Fruit fly (Drosophila melanogaster) whole organism, embryonic: ENCODE data around the gene aop.

Source experiments
- Bdp1 ChIP-seq: fragments of 200-800 bp; sonication (Bioruptor generic); optimal IDR thresholded peaks from 3 replicates; lab custom pipeline; 2016; ENCODE audit warnings: missing biosample characterization, missing genetic modification characterization
- BtbVII ChIP-seq: fragments of 200-800 bp; sonication (Bioruptor generic); optimal IDR thresholded peaks from 3 replicates; lab custom pipeline; 2017; ENCODE audit warnings: missing biosample characterization, mild to moderate bottlenecking, missing genetic modification characterization
- CG10147 ChIP-seq: fragments of 200-800 bp; sonication (Bioruptor generic); optimal IDR thresholded peaks from 2 replicates; lab custom pipeline; 2019; ENCODE audit warnings: missing biosample characterization, mild to moderate bottlenecking, missing genetic modification characterization, moderate library complexity
- CG10267 ChIP-seq: fragments of 200-800 bp; sonication (Bioruptor generic); optimal IDR thresholded peaks from 2 replicates; lab custom pipeline; 2018; ENCODE audit warnings: missing biosample characterization, mild to moderate bottlenecking, missing genetic modification characterization, moderate library complexity
- CG11723 ChIP-seq: fragments of 200-800 bp; sonication (Bioruptor generic); optimal IDR thresholded peaks from 2 replicates; lab custom pipeline; 2017; ENCODE audit warnings: missing biosample characterization, mild to moderate bottlenecking, missing genetic modification characterization
- CG12236 ChIP-seq: fragments of 200-800 bp; sonication (Bioruptor generic); optimal IDR thresholded peaks from 2 replicates; lab custom pipeline; 2016; ENCODE audit warnings: missing biosample characterization, missing genetic modification characterization
- CG13775 ChIP-seq: fragments of 200-800 bp; sonication (Bioruptor generic); optimal IDR thresholded peaks from 3 replicates; lab custom pipeline; 2017; ENCODE audit warnings: missing biosample characterization, mild to moderate bottlenecking, missing genetic modification characterization
- CG15479 ChIP-seq: fragments of 200-800 bp; sonication (Bioruptor generic); optimal IDR thresholded peaks from 3 replicates; lab custom pipeline; 2019; ENCODE audit warnings: missing biosample characterization, mild to moderate bottlenecking, missing genetic modification characterization, moderate library complexity
- CG15514 ChIP-seq: fragments of 200-800 bp; sonication (Bioruptor generic); optimal IDR thresholded peaks from 3 replicates; lab custom pipeline; 2017; ENCODE audit warnings: missing biosample characterization, missing genetic modification characterization, mild to moderate bottlenecking, moderate library complexity, missing genetic modification reagents
- CG15696 ChIP-seq: fragments of 200-800 bp; sonication (Bioruptor generic); optimal IDR thresholded peaks from 2 replicates; lab custom pipeline; 2019; ENCODE audit warnings: missing biosample characterization, mild to moderate bottlenecking, missing genetic modification characterization, moderate library complexity
- CG17829 ChIP-seq: fragments of 200-800 bp; optimal IDR thresholded peaks from 2 replicates; lab custom pipeline; 2019; ENCODE audit warnings: missing biosample characterization, mild to moderate bottlenecking, missing genetic modification characterization, moderate library complexity
- CG2116 ChIP-seq: fragments of 200-800 bp; sonication (Bioruptor generic); optimal IDR thresholded peaks from 3 replicates; lab custom pipeline; 2018; ENCODE audit warnings: missing biosample characterization, mild to moderate bottlenecking, missing genetic modification characterization
- CG31365 ChIP-seq: fragments of 200-800 bp; sonication (Bioruptor generic); optimal IDR thresholded peaks from 2 replicates; lab custom pipeline; 2018; ENCODE audit warnings: missing biosample characterization, mild to moderate bottlenecking, missing genetic modification characterization
- CG33213 ChIP-seq: fragments of 200-800 bp; sonication (Bioruptor generic); optimal IDR thresholded peaks from 3 replicates; lab custom pipeline; 2016; ENCODE audit warnings: missing biosample characterization, missing genetic modification characterization
- CG33557 ChIP-seq: fragments of 200-800 bp; sonication (Bioruptor generic); optimal IDR thresholded peaks from 2 replicates; lab custom pipeline; 2019; ENCODE audit warnings: missing biosample characterization, mild to moderate bottlenecking, missing genetic modification characterization, moderate library complexity
- CG4328 ChIP-seq: fragments of 200-800 bp; sonication (Bioruptor generic); optimal IDR thresholded peaks from 3 replicates; lab custom pipeline; 2017; ENCODE audit warnings: missing biosample characterization, missing genetic modification reagents, missing genetic modification characterization
- CG5180 ChIP-seq: fragments of 200-800 bp; sonication (Bioruptor generic); optimal IDR thresholded peaks from 3 replicates; lab custom pipeline; 2017; ENCODE audit warnings: missing biosample characterization, missing genetic modification characterization, mild to moderate bottlenecking, moderate library complexity, missing genetic modification reagents
- CG7271 ChIP-seq: fragments of 200-800 bp; sonication (Bioruptor generic); optimal IDR thresholded peaks from 2 replicates; lab custom pipeline; 2018; ENCODE audit warnings: missing biosample characterization, mild to moderate bottlenecking, missing genetic modification characterization, moderate library complexity
- CG7745 ChIP-seq: fragments of 200-800 bp; sonication (Bioruptor generic); optimal IDR thresholded peaks from 2 replicates; lab custom pipeline; 2018; ENCODE audit warnings: missing biosample characterization, mild to moderate bottlenecking, missing genetic modification characterization, moderate library complexity
- CG8944 ChIP-seq: fragments of 200-800 bp; sonication (Bioruptor generic); optimal IDR thresholded peaks from 3 replicates; lab custom pipeline; 2016; ENCODE audit warnings: missing biosample characterization, missing genetic modification characterization
- D19A ChIP-seq: fragments of 200-800 bp; optimal IDR thresholded peaks from 3 replicates; lab custom pipeline; 2019; ENCODE audit warnings: missing biosample characterization, mild to moderate bottlenecking, missing genetic modification characterization, moderate library complexity
- Dref ChIP-seq: fragments of 200-800 bp; sonication (Bioruptor generic); IDR thresholded peaks from 2 replicates; pipeline ENCODE4 v1.3.6; 2022; ENCODE audit warnings: missing biosample characterization, missing genetic modification characterization
- HHEX ChIP-seq: fragments of 200-800 bp; sonication (Bioruptor generic); optimal IDR thresholded peaks from 3 replicates; lab custom pipeline; 2017; ENCODE audit warnings: missing biosample characterization, mild to moderate bottlenecking, missing genetic modification characterization, missing genetic modification reagents
- Mrtf ChIP-seq: fragments of 200-800 bp; sonication (Bioruptor generic); IDR thresholded peaks from 3 replicates; pipeline ENCODE4 v1.3.6; 2022; ENCODE audit warnings: missing biosample characterization, missing genetic modification characterization
- Scr ChIP-seq: fragments of 200-800 bp; sonication (Bioruptor generic); IDR thresholded peaks from 2 replicates; pipeline ENCODE4 v1.3.6; 2022; ENCODE audit warnings: missing biosample characterization, missing genetic modification characterization; ENCODE audit not compliant: partially characterized antibody
- Sry-δ ChIP-seq: fragments of 200-800 bp; sonication (Bioruptor generic); optimal IDR thresholded peaks from 2 replicates; lab custom pipeline; 2016; ENCODE audit warnings: missing biosample characterization, missing genetic modification characterization
- Tbp ChIP-seq: fragments of >200 bp; optimal IDR thresholded peaks from 2 replicates; lab custom pipeline; 2018; ENCODE audit warnings: missing biosample characterization, missing genetic modification characterization
- Vsx1 ChIP-seq: fragments of 200-800 bp; sonication (Bioruptor generic); optimal IDR thresholded peaks from 2 replicates; lab custom pipeline; 2017; ENCODE audit warnings: missing biosample characterization, mild to moderate bottlenecking, missing genetic modification characterization, missing genetic modification reagents
- btn ChIP-seq: fragments of 200-800 bp; sonication (Bioruptor generic); optimal IDR thresholded peaks from 2 replicates; lab custom pipeline; 2016; ENCODE audit warnings: missing biosample characterization, missing genetic modification characterization
- cg ChIP-seq: fragments of 200-800 bp; sonication (Bioruptor generic); optimal IDR thresholded peaks from 3 replicates; lab custom pipeline; 2019; ENCODE audit warnings: missing biosample characterization, mild to moderate bottlenecking, missing genetic modification characterization, moderate library complexity
- crol ChIP-seq: fragments of 200-800 bp; sonication (Bioruptor generic); IDR thresholded peaks from 2 replicates; pipeline ENCODE4 v1.3.6; 2022; ENCODE audit warnings: missing biosample characterization, missing genetic modification characterization
- emc ChIP-seq: fragments of 200-800 bp; sonication (Bioruptor generic); optimal IDR thresholded peaks from 2 replicates; lab custom pipeline; 2016; ENCODE audit warnings: missing biosample characterization, missing genetic modification characterization
- eve ChIP-seq, 2 experiments: fragments of >200 bp; optimal IDR thresholded peaks; 2 replicates each; lab custom pipeline; 2017; ENCODE audit warnings: missing biosample characterization in 2 of 2, missing genetic modification characterization in 2 of 2
- gcm2 ChIP-seq: fragments of 200-800 bp; sonication (Bioruptor generic); optimal IDR thresholded peaks from 2 replicates; lab custom pipeline; 2016; ENCODE audit warnings: missing biosample characterization, missing genetic modification characterization
- gfzf ChIP-seq: fragments of 200-800 bp; sonication (Bioruptor generic); optimal IDR thresholded peaks from 2 replicates; lab custom pipeline; 2016; ENCODE audit warnings: missing biosample characterization, mild to moderate bottlenecking, missing genetic modification characterization, moderate library complexity
- hkb ChIP-seq, 2 experiments: fragments of 200-800 bp in 1 of 2; fragments of >200 bp in 1 of 2; sonication (Bioruptor generic) in 1 of 2; IDR thresholded peaks in 1 of 2; optimal IDR thresholded peaks in 1 of 2; 2 replicates each; pipeline versions ENCODE4 v1.3.6 to Lab custom; 2017 to 2022; ENCODE audit warnings: missing biosample characterization in 1 of 2, missing genetic modification characterization in 1 of 2
- inv ChIP-seq: fragments of 200-800 bp; sonication (Bioruptor generic); IDR thresholded peaks from 2 replicates; pipeline ENCODE4 v1.3.6; 2022; ENCODE audit warnings: missing biosample characterization, missing genetic modification characterization; ENCODE audit not compliant: partially characterized antibody
- kni ChIP-seq: fragments of 200-800 bp; sonication (Bioruptor generic); optimal IDR thresholded peaks from 3 replicates; lab custom pipeline; 2017; ENCODE audit warnings: mild to moderate bottlenecking, missing biosample characterization, missing genetic modification reagents, missing genetic modification characterization
- mld ChIP-seq: fragments of 200-800 bp; sonication (Bioruptor generic); IDR thresholded peaks from 3 replicates; pipeline ENCODE4 v1.3.6; 2022; ENCODE audit warnings: missing biosample characterization, missing genetic modification characterization; ENCODE audit not compliant: partially characterized antibody
- org-1 ChIP-seq: fragments of 200-800 bp; sonication (Bioruptor generic); optimal IDR thresholded peaks from 2 replicates; lab custom pipeline; 2017; ENCODE audit warnings: missing biosample characterization, missing genetic modification characterization
- pnt ChIP-seq: fragments of 200-800 bp; sonication (Bioruptor generic); optimal IDR thresholded peaks from 3 replicates; lab custom pipeline; 2016; ENCODE audit warnings: missing biosample characterization, missing genetic modification characterization
- pzg ChIP-seq: fragments of 200-800 bp; sonication (Bioruptor generic); optimal IDR thresholded peaks from 3 replicates; lab custom pipeline; 2018; ENCODE audit warnings: missing biosample characterization, mild to moderate bottlenecking, missing genetic modification characterization, moderate library complexity
- ssp ChIP-seq: fragments of 200-800 bp; sonication (Bioruptor generic); IDR thresholded peaks from 2 replicates; pipeline ENCODE4 v1.3.6; 2022; ENCODE audit warnings: missing biosample characterization, missing genetic modification characterization
- trem ChIP-seq: fragments of 200-800 bp; optimal IDR thresholded peaks from 3 replicates; lab custom pipeline; 2019; ENCODE audit warnings: missing biosample characterization, mild to moderate bottlenecking, missing genetic modification characterization, moderate library complexity
- wdn ChIP-seq: fragments of 200-800 bp; sonication (Bioruptor generic); IDR thresholded peaks from 2 replicates; pipeline ENCODE4 v1.3.6; 2022; ENCODE audit warnings: missing biosample characterization, missing genetic modification characterization
- wor ChIP-seq: fragments of 200-800 bp; sonication (Bioruptor generic); IDR thresholded peaks from 2 replicates; pipeline ENCODE4 v1.3.6; 2022; ENCODE audit warnings: missing biosample characterization, missing genetic modification characterization
- zen2 ChIP-seq: fragments of 200-800 bp; sonication (Bioruptor generic); IDR thresholded peaks from 3 replicates; pipeline ENCODE4 v1.3.6; 2022; ENCODE audit warnings: missing biosample characterization, missing genetic modification characterization; ENCODE audit not compliant: partially characterized antibody

aop gene

DNA sequence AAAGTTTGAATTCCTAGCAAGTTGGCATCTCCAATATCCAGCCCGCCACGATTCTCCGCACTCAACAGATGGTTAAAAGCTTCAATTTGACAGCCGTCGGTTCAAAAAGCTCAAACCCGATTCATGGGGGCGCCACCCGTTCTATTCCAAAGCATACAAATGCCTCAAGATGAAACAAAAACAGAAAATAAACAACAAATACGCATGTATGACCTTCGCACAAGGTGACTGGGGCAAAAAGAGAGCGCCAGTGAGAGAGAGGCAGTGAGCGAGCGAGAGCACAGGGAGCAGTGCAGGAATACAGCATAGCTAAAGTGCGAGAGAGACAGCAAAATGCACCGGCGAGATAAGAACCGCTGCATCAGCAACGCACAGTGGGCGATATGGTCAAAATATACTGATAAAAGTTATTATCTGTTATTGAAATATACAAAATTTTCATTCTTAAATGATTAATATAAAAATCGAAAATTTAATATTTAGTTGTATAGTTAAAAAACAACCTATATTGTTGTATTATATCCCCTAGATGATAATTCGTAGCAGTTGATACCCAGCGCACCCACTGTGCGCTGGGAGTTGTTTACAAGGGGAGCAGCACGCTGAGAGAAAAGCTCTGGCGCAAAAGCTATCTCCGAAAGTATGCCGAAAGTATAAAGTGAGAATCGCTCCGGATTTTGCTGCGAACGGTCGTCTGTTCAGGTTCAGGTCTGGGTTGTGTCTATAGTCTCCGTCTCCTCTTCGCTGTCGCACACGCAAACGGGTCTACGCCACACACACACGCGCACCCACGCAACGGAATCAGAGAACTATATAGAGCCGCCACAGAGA is 48.2 kb downstream of the aop start, which contains the start of gene Glyp (continued):
- TF ChIP-seq CG10267 (peak; percentile 92), D19A (tag; lab: Kevin White, UChicago) (peak; percentile 95), Tbp (GFP tag; lab: Kevin White, UChicago) (no peak), Scr (GFP tag; lab: Robert Waterston, UW) (no peak; the same call in 1 of the 2 replicates), HHEX (peak; percentile 98), org-1 (GFP tag; lab: Kevin White, UChicago) (peak; percentile 98), trem (peak; percentile 98), CG31365 (peak; percentile 69), CG4328 (GFP tag; lab: Kevin White, UChicago) (peak; percentile 98), pnt (GFP tag; lab: Kevin White, UChicago) (peak; percentile 42), wor (GFP tag; lab: Robert Waterston, UW) (peak; percentile 92), CG17829 (tag; lab: Kevin White, UChicago) (peak; percentile 98), CG7745 (tag; lab: Kevin White, UChicago) (no peak), Sry-δ (GFP tag; lab: Kevin White, UChicago) (peak; percentile 25), wdn (peak; percentile 96), Dref (no peak), cg (peak; percentile 28), CG10147 (GFP tag; lab: Kevin White, UChicago) (peak; percentile 97), CG5180 (GFP tag; lab: Kevin White, UChicago) (peak; percentile 91), eve (GFP tag; optimal IDR thresholded peaks at IDR 0.05; lab: Kevin White, UChicago) (no peak), CG15514 (peak; percentile 92), crol (GFP tag; lab: Robert Waterston, UW) (peak; percentile 53; the same call in 1 of the 2 replicates), CG15479 (GFP tag; lab: Kevin White, UChicago) (peak; percentile 68), pzg (GFP tag; lab: Kevin White, UChicago) (peak; percentile 79), CG33557 (GFP tag; lab: Kevin White, UChicago) (peak; percentile 89), CG11723 (GFP tag; lab: Kevin White, UChicago) (peak; percentile 98), btn (GFP tag; lab: Kevin White, UChicago) (peak; percentile 65), CG8944 (GFP tag; lab: Kevin White, UChicago) (peak; percentile 19), gfzf (GFP tag; lab: Kevin White, UChicago) (no peak), Bdp1 (GFP tag; lab: Kevin White, UChicago) (peak; percentile 55), BtbVII (peak; percentile 99), hkb (optimal IDR thresholded peaks at IDR 0.05; lab: Kevin White, UChicago) (no peak), hkb (GFP tag; IDR thresholded peaks at IDR 0.05; lab: Robert Waterston, UW) (peak; percentile 97), mld (GFP tag; lab: Robert Waterston, UW) (no peak), zen2 (GFP tag; lab: Robert Waterston, UW) (0 out of 3 replicates have a peak, but pooled peaks have one; percentile 33), CG13775 (GFP tag; lab: Kevin White, UChicago) (peak; percentile 97), CG12236 (peak; percentile 39), CG2116 (GFP tag; lab: Kevin White, UChicago) (peak; percentile 84), gcm2 (peak; percentile 89), inv (GFP tag; lab: Robert Waterston, UW) (no peak), CG15696 (tag; lab: Kevin White, UChicago) (peak; percentile 87), Vsx1 (GFP tag; lab: Kevin White, UChicago) (peak; percentile 95), ssp (GFP tag; lab: Robert Waterston, UW) (peak; percentile 86), CG7271 (tag; lab: Kevin White, UChicago) (peak; percentile 81), CG33213 (GFP tag; lab: Kevin White, UChicago) (peak; percentile 20), Mrtf (peak; percentile 92), emc (GFP tag; lab: Kevin White, UChicago) (peak; percentile 53), kni (peak; percentile 90)
